Worm (Caenorhabditis elegans) whole organism, midembryonic: ENCODE measurements around the gene F49F1.10.

ENCODE experiments used
- T22C8.4 ChIP-seq: fragments of 200-800 bp; sonication (Bioruptor generic); IDR thresholded peaks from 2 replicates; pipeline ENCODE4 v1.3.6; 2022; ENCODE audit warnings: missing genetic modification characterization, missing compliant biosample characterization
- cog-1 ChIP-seq: sonication (generic microtip); optimal IDR thresholded peaks from 2 replicates; lab custom pipeline; 2016; ENCODE audit warnings: missing genetic modification characterization, missing compliant biosample characterization
- flt-1 ChIP-seq: fragments of 200-800 bp; sonication (Bioruptor generic); IDR thresholded peaks from 2 replicates; pipeline ENCODE4 v1.3.6; 2022; ENCODE audit warnings: missing genetic modification characterization, missing compliant biosample characterization
- klf-2 ChIP-seq: fragments of 200-800 bp; sonication (Bioruptor generic); conservative IDR thresholded peaks from 2 replicates; pipeline ENCODE4 v1.3.6; 2022; ENCODE audit warnings: missing genetic modification reagents, missing genetic modification characterization, missing compliant biosample characterization
- med-1 ChIP-seq: sonication (generic microtip); optimal IDR thresholded peaks from 2 replicates; lab custom pipeline; 2017; ENCODE audit warnings: missing genetic modification characterization, mild to moderate bottlenecking, missing compliant biosample characterization, antibody characterized with exemption, missing genetic modification reagents; ENCODE audit not compliant: insufficient read depth
- ref-1 ChIP-seq: fragments of 200-800 bp; sonication (Bioruptor generic); conservative IDR thresholded peaks from 2 replicates; pipeline ENCODE4 v1.3.6; 2022; ENCODE audit warnings: missing genetic modification reagents, missing genetic modification characterization, missing compliant biosample characterization

DNA sequence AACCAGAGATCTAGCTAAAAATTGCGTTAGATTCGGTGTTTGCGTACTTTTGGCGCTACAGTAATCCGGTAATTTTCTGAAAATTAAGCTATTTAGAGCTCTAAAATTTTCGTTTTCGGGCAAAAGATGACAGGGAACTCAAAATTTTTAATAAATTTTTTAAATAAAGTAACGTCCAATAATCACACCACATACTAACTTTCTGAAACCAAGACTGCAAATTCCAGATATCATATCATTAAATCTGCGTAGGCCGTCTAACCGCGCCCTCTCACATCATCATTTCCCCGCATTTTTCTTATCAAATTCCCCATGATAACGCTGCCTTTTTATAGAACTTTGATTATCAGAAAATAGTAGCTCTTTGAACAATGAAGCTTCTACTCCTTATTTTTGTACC is 21.5 kb downstream of the F49F1.10 start, which contains the start of gene drd-50:
- TF ChIP-seq T22C8.4 (no peak), ref-1 (GFP tag; lab: Robert Waterston, UW) (no peak), klf-2 (no peak), flt-1 (no peak), cog-1 (no peak), med-1 (GFP tag; lab: Kevin White, UChicago) (no peak)
